Fruit fly (Drosophila melanogaster): Measurements from ENCODE around the gene Sos.

Sos gene

dm6 chr2L:13780109-13780947 lies 33.3 kb upstream of the Sos start, which contains the start of the genes CG9008 and p38b (continued):
- peak; percentile 27 for TF ChIP-seq CG3065 (GFP tag; optimal IDR thresholded peaks at IDR 0.05)
- TF ChIP-seq nom (GFP tag; optimal IDR thresholded peaks at IDR 0.05): peak; percentile 59
- peak; percentile 52; the same call in 1 of the 2 replicates for TF ChIP-seq amos (GFP tag; IDR thresholded peaks at IDR 0.05; ENCODE audit: partially characterized antibody)
- TF ChIP-seq CG14050 (GFP tag; IDR thresholded peaks at IDR 0.05): no peak; the same call in 2 of the 3 replicates
- TF ChIP-seq odd (GFP tag; optimal IDR thresholded peaks at IDR 0.05): peak; percentile 87
- peak; percentile 71 for TF ChIP-seq NfI (GFP tag; optimal IDR thresholded peaks at IDR 0.05)
- peak; percentile 76; the same call in 3 of the 4 replicates for TF ChIP-seq Gug (GFP tag; IDR thresholded peaks at IDR 0.05)
- TF ChIP-seq repo (GFP tag; optimal IDR thresholded peaks at IDR 0.05): no peak
- TF ChIP-seq CG6813 (GFP tag; optimal IDR thresholded peaks at IDR 0.05): peak; percentile 41
- peak; percentile 59 for TF ChIP-seq vvl (GFP tag; IDR thresholded peaks at IDR 0.05)
- TF ChIP-seq D19B (GFP tag; optimal IDR thresholded peaks at IDR 0.05): peak; percentile 77
- peak; percentile 2 for TF ChIP-seq CG13123 (GFP tag; optimal IDR thresholded peaks at IDR 0.05)
- peak; percentile 66 for TF ChIP-seq sqz (GFP tag; optimal IDR thresholded peaks at IDR 0.05)
- peak; percentile 30; the same call in 1 of the 2 replicates for TF ChIP-seq CG14014 (GFP tag; IDR thresholded peaks at IDR 0.05)
- peak; percentile 78 for TF ChIP-seq CG11723 (GFP tag; optimal IDR thresholded peaks at IDR 0.05)
- TF ChIP-seq CG1647 (GFP tag; optimal IDR thresholded peaks at IDR 0.05): no peak
- peak; percentile 57; the same call in 2 of the 3 replicates for TF ChIP-seq tgo (GFP tag; IDR thresholded peaks at IDR 0.05)
- TF ChIP-seq CG17568 (GFP tag; optimal IDR thresholded peaks at IDR 0.05): no peak
- TF ChIP-seq zf30C (GFP tag; optimal IDR thresholded peaks at IDR 0.05): no peak
- TF ChIP-seq bcd (GFP tag; optimal IDR thresholded peaks at IDR 0.05): peak; percentile 85
- TF ChIP-seq CG6683 (GFP tag; optimal IDR thresholded peaks at IDR 0.05): peak; percentile 79
- TF ChIP-seq otp (GFP tag; IDR thresholded peaks at IDR 0.05): 0 out of 3 replicates have a peak, but pooled peaks have one; percentile 43
- peak; percentile 54 to 75 for TF ChIP-seq bsh (GFP tag; optimal IDR thresholded peaks at IDR 0.05)
- peak; percentile 89 for TF ChIP-seq CG3281 (GFP tag; optimal IDR thresholded peaks at IDR 0.05)
- TF ChIP-seq bab2 (GFP tag; optimal IDR thresholded peaks at IDR 0.05): peak; percentile 46
- peak; percentile 92 for TF ChIP-seq CG13424 (tag; optimal IDR thresholded peaks at IDR 0.05)
- TF ChIP-seq stwl (tag; optimal IDR thresholded peaks at IDR 0.05): peak; percentile 58
- TF ChIP-seq so (GFP tag; IDR thresholded peaks at IDR 0.05): peak; percentile 71; the same call in 2 of the 3 replicates
- TF ChIP-seq Optix (GFP tag; IDR thresholded peaks at IDR 0.05): no peak
- peak; percentile 42 for TF ChIP-seq bbx (GFP tag; IDR thresholded peaks at IDR 0.05; ENCODE audit: partially characterized antibody)
- no peak; the same call in 1 of the 2 replicates for TF ChIP-seq ttk (GFP tag; IDR thresholded peaks at IDR 0.05)
- TF ChIP-seq Ada2b (GFP tag; IDR thresholded peaks at IDR 0.05): peak; percentile 32; the same call in 1 of the 2 replicates
- peak; percentile 59 for TF ChIP-seq kah (GFP tag; optimal IDR thresholded peaks at IDR 0.05)
- peak in 1 of 3 experiments; percentile 19 for TF ChIP-seq Stat92E (GFP tag; optimal IDR thresholded peaks at IDR 0.05)
- TF ChIP-seq CG7839 (tag; optimal IDR thresholded peaks at IDR 0.05): peak; percentile 93
- peak; percentile 25; the same call in 1 of the 3 replicates for TF ChIP-seq CG16813 (GFP tag; IDR thresholded peaks at IDR 0.05; ENCODE audit: partially characterized antibody)
- peak; percentile 61 for TF ChIP-seq Max (GFP tag; optimal IDR thresholded peaks at IDR 0.05)
- peak; percentile 40 for TF ChIP-seq CG12219 (GFP tag; optimal IDR thresholded peaks at IDR 0.05)
- peak; percentile 76 for TF ChIP-seq Fer3 (tag; optimal IDR thresholded peaks at IDR 0.05)
- peak; percentile 10; the same call in 1 of the 3 replicates for TF ChIP-seq B-H1 (GFP tag; IDR thresholded peaks at IDR 0.05)
- TF ChIP-seq CG2202 (tag; optimal IDR thresholded peaks at IDR 0.05): peak; percentile 12
- no peak for TF ChIP-seq Neu2 (GFP tag; optimal IDR thresholded peaks at IDR 0.05; ENCODE audit: borderline replicate concordance)
- peak; percentile 15; the same call in 1 of the 2 replicates for TF ChIP-seq wor (GFP tag; IDR thresholded peaks at IDR 0.05)
- peak; percentile 42 for TF ChIP-seq CG8359 (GFP tag; optimal IDR thresholded peaks at IDR 0.05; ENCODE audit: borderline replicate concordance)
- TF ChIP-seq Sox100B (GFP tag; optimal IDR thresholded peaks at IDR 0.05): peak; percentile 94
- no peak for TF ChIP-seq NC2β (GFP tag; optimal IDR thresholded peaks at IDR 0.05)
- TF ChIP-seq YL-1 (GFP tag; optimal IDR thresholded peaks at IDR 0.05): peak; percentile 47
